Fruit fly (Drosophila melanogaster) whole organism: ENCODE results near the gene ovm.
A peak's percentile ranks its signal among the peaks of the same experiment; 100 is the strongest.

Experiments
- CG8478 ChIP-seq: fragments of >200 bp; optimal IDR thresholded peaks from 2 replicates; lab custom pipeline; 2018; ENCODE audit warnings: inconsistent platforms
- Dll ChIP-seq: fragments of >200 bp; optimal IDR thresholded peaks from 2 replicates; lab custom pipeline; 2017
- EcR ChIP-seq, 2 experiments: fragments of >200 bp; optimal IDR thresholded peaks; 2 replicates each; lab custom pipeline; 2017; ENCODE audit warnings: missing biosample characterization in 2 of 2, missing genetic modification characterization in 2 of 2, missing genetic modification reagents in 2 of 2
- pan ChIP-seq: fragments of >200 bp; optimal IDR thresholded peaks from 2 replicates; lab custom pipeline; 2017
- psq ChIP-seq: fragments of >200 bp; optimal IDR thresholded peaks from 2 replicates; lab custom pipeline; 2017
- usp ChIP-seq: fragments of >200 bp; optimal IDR thresholded peaks from 2 replicates; lab custom pipeline; 2017; ENCODE audit warnings: missing biosample characterization, missing genetic modification characterization, mixed read lengths

Gene ovm

dm6 chr2L:136747-137709 is 3.8 kb downstream of the ovm start:
- TF ChIP-seq EcR (GFP tag; optimal IDR thresholded peaks at IDR 0.05; lab: Kevin White, UChicago): peak in 1 of 2 experiments; percentile 16
- no peak for TF ChIP-seq pan

dm6 chr2L:136131-136426 is 4.7 kb downstream of the ovm start:
- TF ChIP-seq Dll (lab: Kevin White, UChicago) (no peak), psq (lab: Kevin White, UChicago) (no peak), CG8478 (lab: Kevin White, UChicago) (no peak), pan (no peak), usp (GFP tag; lab: Kevin White, UChicago) (no peak), EcR (GFP tag; optimal IDR thresholded peaks at IDR 0.05; lab: Kevin White, UChicago) (no peak)

- no peak for TF ChIP-seq EcR (GFP tag; optimal IDR thresholded peaks at IDR 0.05; lab: Kevin White, UChicago)
- TF ChIP-seq usp (GFP tag; lab: Kevin White, UChicago): no peak
- no peak for TF ChIP-seq CG8478 (lab: Kevin White, UChicago)
- no peak for TF ChIP-seq Dll (lab: Kevin White, UChicago)
- no peak for TF ChIP-seq pan
- no peak for TF ChIP-seq psq (lab: Kevin White, UChicago)
Measured at dm6 chr2L:135383-136130, 5.2 kb downstream of the ovm start.

- no peak for TF ChIP-seq CG8478 (lab: Kevin White, UChicago)
- no peak for TF ChIP-seq Dll (lab: Kevin White, UChicago)
- TF ChIP-seq psq (lab: Kevin White, UChicago): no peak
- TF ChIP-seq usp (GFP tag; lab: Kevin White, UChicago): no peak
- TF ChIP-seq EcR (GFP tag; optimal IDR thresholded peaks at IDR 0.05; lab: Kevin White, UChicago): no peak
- TF ChIP-seq pan: no peak
Measured at dm6 chr2L:134563-135382, 6.0 kb downstream of the ovm start.

- TF ChIP-seq EcR (GFP tag; optimal IDR thresholded peaks at IDR 0.05; lab: Kevin White, UChicago): no peak
- no peak for TF ChIP-seq pan
- TF ChIP-seq psq (lab: Kevin White, UChicago): no peak
- TF ChIP-seq Dll (lab: Kevin White, UChicago): no peak
- no peak for TF ChIP-seq usp (GFP tag; lab: Kevin White, UChicago)
- no peak for TF ChIP-seq CG8478 (lab: Kevin White, UChicago)
Measured at dm6 chr2L:131466-132270, 9.1 kb downstream of the ovm start, which contains the start of gene Gs1. Gene Gs1, plus strand, starts transcription at chr2L:132077.

- no peak for TF ChIP-seq pan
- TF ChIP-seq EcR (GFP tag; optimal IDR thresholded peaks at IDR 0.05; lab: Kevin White, UChicago): no peak
- TF ChIP-seq Dll (lab: Kevin White, UChicago): no peak
- TF ChIP-seq CG8478 (lab: Kevin White, UChicago): no peak
- TF ChIP-seq psq (lab: Kevin White, UChicago): no peak
- TF ChIP-seq usp (GFP tag; lab: Kevin White, UChicago): no peak
Measured at dm6 chr2L:130691-131090, 10.1 kb downstream of the ovm start, which contains the start of gene CG3164. Gene CG3164, minus strand, starts transcription at chr2L:130791.

dm6 chr2L:128977-129941 is 11.5 kb downstream of the ovm start:
- TF ChIP-seq CG8478 (lab: Kevin White, UChicago) (peak; percentile 58), usp (GFP tag; lab: Kevin White, UChicago) (no peak)

dm6 chr2L:128296-128715 is 12.5 kb downstream of the ovm start:
- TF ChIP-seq CG8478 (lab: Kevin White, UChicago) (no peak), usp (GFP tag; lab: Kevin White, UChicago) (no peak), pan (no peak), EcR (GFP tag; optimal IDR thresholded peaks at IDR 0.05; lab: Kevin White, UChicago) (no peak), psq (lab: Kevin White, UChicago) (no peak), Dll (lab: Kevin White, UChicago) (no peak)

- TF ChIP-seq Dll (lab: Kevin White, UChicago): no peak
- TF ChIP-seq psq (lab: Kevin White, UChicago): no peak
- no peak for TF ChIP-seq pan
- TF ChIP-seq CG8478 (lab: Kevin White, UChicago): no peak
- TF ChIP-seq usp (GFP tag; lab: Kevin White, UChicago): no peak
- no peak for TF ChIP-seq EcR (GFP tag; optimal IDR thresholded peaks at IDR 0.05; lab: Kevin White, UChicago)
Measured at dm6 chr2L:125364-126252, 15.2 kb downstream of the ovm start.
